Worm (Caenorhabditis elegans) whole organism, young adult: ENCODE results near the gene cul-2.

ENCODE experiments used
- C17E4.6 ChIP-seq: fragments of 200-800 bp; sonication (Bioruptor generic); IDR thresholded peaks from 2 replicates; pipeline ENCODE4 v1.3.6; 2022; ENCODE audit warnings: missing genetic modification reagents, missing genetic modification characterization, missing compliant biosample characterization
- D2030.7 ChIP-seq: fragments of 200-800 bp; sonication (Bioruptor generic); IDR thresholded peaks from 2 replicates; pipeline ENCODE4 v1.3.6; 2022; ENCODE audit warnings: missing genetic modification reagents, missing genetic modification characterization, missing compliant biosample characterization
- F39B2.1 ChIP-seq: fragments of 200-800 bp; sonication (Bioruptor generic); IDR thresholded peaks from 2 replicates; pipeline ENCODE4 v1.3.6; 2022; ENCODE audit warnings: missing genetic modification reagents, missing genetic modification characterization, missing compliant biosample characterization
- K11D2.4 ChIP-seq: fragments of 200-800 bp; sonication (Bioruptor generic); IDR thresholded peaks from 2 replicates; pipeline ENCODE4 v1.3.6; 2022; ENCODE audit warnings: missing genetic modification reagents, missing genetic modification characterization, missing compliant biosample characterization
- Y79H2A.3 ChIP-seq: fragments of 200-800 bp; sonication (Bioruptor generic); conservative IDR thresholded peaks from 2 replicates; pipeline ENCODE4 v1.3.6; 2022; ENCODE audit warnings: missing genetic modification reagents, missing genetic modification characterization, missing compliant biosample characterization
- attf-3 ChIP-seq: fragments of 200-800 bp; sonication (Bioruptor generic); conservative IDR thresholded peaks from 2 replicates; pipeline ENCODE4 v1.3.6; 2022; ENCODE audit warnings: missing genetic modification reagents, missing genetic modification characterization, missing compliant biosample characterization
- him-1 ChIP-seq: sonication (generic microtip); optimal IDR thresholded peaks from 2 replicates; lab custom pipeline; 2016; ENCODE audit warnings: missing genotype, missing genetic modification reagents, missing genetic modification characterization, missing compliant biosample characterization
- lsy-27 ChIP-seq: sonication (generic microtip); optimal IDR thresholded peaks from 2 replicates; lab custom pipeline; 2017; ENCODE audit warnings: missing genetic modification characterization, mild to moderate bottlenecking, missing compliant biosample characterization, antibody characterized with exemption, missing genotype, borderline replicate concordance; ENCODE audit not compliant: insufficient read depth
- pha-4 ChIP-seq: fragments of 150-350 bp; sonication (generic microtip); optimal IDR thresholded peaks from 2 replicates; lab custom pipeline; 2014; ENCODE audit warnings: missing biosample characterization, missing genetic modification reagents, missing genetic modification characterization
- sea-2 ChIP-seq: fragments of 200-800 bp; sonication (Bioruptor generic); IDR thresholded peaks from 2 replicates; pipeline ENCODE4 v1.3.6; 2022; ENCODE audit warnings: missing genetic modification characterization, missing compliant biosample characterization
- snpc-1.1 ChIP-seq: sonication (generic microtip); optimal IDR thresholded peaks from 2 replicates; lab custom pipeline; 2017; ENCODE audit warnings: missing genetic modification characterization, mild to moderate bottlenecking, missing compliant biosample characterization, antibody characterized with exemption, moderate library complexity, missing genotype, missing genetic modification reagents; ENCODE audit not compliant: insufficient read depth
- snpc-4 ChIP-seq, 5 experiments: fragments of 150-350 bp in 1 of 5; sonication (generic microtip) in 4 of 5; optimal IDR thresholded peaks; 2 replicates each; lab custom pipeline; 2014 to 2018; ENCODE audit warnings: missing genetic modification characterization in 5 of 5, missing biosample characterization in 3 of 5, antibody characterized with exemption in 2 of 5, mild to moderate bottlenecking in 2 of 5, missing compliant biosample characterization in 2 of 5, missing genotype in 2 of 5, moderate library complexity in 2 of 5, missing genetic modification reagents in 1 of 5
- unc-62 ChIP-seq: fragments of 150-350 bp; optimal IDR thresholded peaks from 2 replicates; lab custom pipeline; 2014; ENCODE audit warnings: missing biosample characterization, missing genetic modification reagents, missing genetic modification characterization

ce11 chrIII:13667739-13668138 is 19.3 kb upstream of the cul-2 start, which contains the start of gene flp-15:
- TF ChIP-seq F39B2.1 (no peak), attf-3 (GFP tag; lab: Robert Waterston, UW) (no peak), unc-62 (GFP tag; lab: Kevin White, UChicago) (no peak), snpc-4 (GFP tag; optimal IDR thresholded peaks at IDR 0.05; lab: Kevin White, UChicago) (no peak), snpc-4 (tag; optimal IDR thresholded peaks at IDR 0.05; lab: Kevin White, UChicago) (no peak), him-1 (tag; lab: Kevin White, UChicago) (no peak), Y79H2A.3 (GFP tag; lab: Robert Waterston, UW) (no peak), D2030.7 (GFP tag; lab: Robert Waterston, UW) (no peak), C17E4.6 (GFP tag; lab: Robert Waterston, UW) (no peak), pha-4 (no peak), sea-2 (no peak), lsy-27 (tag; lab: Kevin White, UChicago) (no peak), K11D2.4 (GFP tag; lab: Robert Waterston, UW) (no peak), snpc-1.1 (no peak)
